Worm (Caenorhabditis elegans) whole organism, L4 larva: ENCODE results near the gene W03B1.5.
A peak's percentile ranks its signal among the peaks of the same experiment; 100 is the strongest.
"Not testable (repeated sequence)": the region's sequence is repeated elsewhere in the genome, so short reads cannot be mapped to it uniquely, and the experiment has no call there.

Source experiments
- F44E2.7 ChIP-seq: fragments of 200-800 bp; sonication (Bioruptor generic); IDR thresholded peaks from 2 replicates; pipeline ENCODE4 v2.1.2; 2022; ENCODE audit warnings: missing genetic modification characterization, missing compliant biosample characterization
- F49E8.2 ChIP-seq: sonication (generic microtip); optimal IDR thresholded peaks from 2 replicates; lab custom pipeline; 2016; ENCODE audit warnings: missing compliant biosample characterization, mild to moderate bottlenecking, missing genetic modification characterization, borderline replicate concordance
- Y48G9A.11 ChIP-seq: fragments of 200-800 bp; sonication (Bioruptor generic); IDR thresholded peaks from 2 replicates; pipeline ENCODE4 v1.3.6; 2022; ENCODE audit warnings: missing genetic modification reagents, missing genetic modification characterization, missing compliant biosample characterization
- Y5F2A.4 ChIP-seq: fragments of 200-800 bp; sonication (Bioruptor generic); optimal IDR thresholded peaks from 2 replicates; lab custom pipeline; 2018; ENCODE audit warnings: mild to moderate bottlenecking, missing genetic modification characterization, missing compliant biosample characterization
- ZK546.5 ChIP-seq, 2 experiments: sonication (generic microtip); optimal IDR thresholded peaks; 2 replicates each; lab custom pipeline; 2017; ENCODE audit warnings: missing biosample characterization in 2 of 2, missing genetic modification characterization in 2 of 2
- ama-1 ChIP-seq: fragments of 150-350 bp; optimal IDR thresholded peaks from 2 replicates; lab custom pipeline; 2014; ENCODE audit warnings: inconsistent platforms, mixed read lengths
- arid-1 ChIP-seq: fragments of 200-800 bp; sonication (Bioruptor generic); conservative IDR thresholded peaks from 2 replicates; pipeline ENCODE4 v1.3.6; 2022; ENCODE audit warnings: missing genetic modification reagents, missing genetic modification characterization, missing compliant biosample characterization
- ceh-32 ChIP-seq: sonication (generic microtip); optimal IDR thresholded peaks from 2 replicates; lab custom pipeline; 2016; ENCODE audit warnings: mild to moderate bottlenecking, missing genetic modification characterization, missing compliant biosample characterization; ENCODE audit not compliant: poor library complexity
- ces-1 ChIP-seq: fragments of 150-350 bp; sonication (generic microtip); optimal IDR thresholded peaks from 4 replicates; lab custom pipeline; 2014; ENCODE audit warnings: missing biosample characterization, missing genetic modification reagents, missing genetic modification characterization
- cey-2 ChIP-seq: sonication (generic microtip); optimal IDR thresholded peaks from 3 replicates; lab custom pipeline; 2017; ENCODE audit warnings: missing genetic modification characterization, mild to moderate bottlenecking, missing compliant biosample characterization, antibody characterized with exemption, borderline replicate concordance; ENCODE audit not compliant: insufficient read depth
- ctbp-1 ChIP-seq: fragments of 200-800 bp; sonication (Bioruptor generic); IDR thresholded peaks from 2 replicates; pipeline ENCODE4 v1.3.6; 2022; ENCODE audit warnings: missing genetic modification reagents, missing genetic modification characterization, missing compliant biosample characterization
- daf-8 ChIP-seq: fragments of 200-800 bp; sonication (Bioruptor generic); IDR thresholded peaks from 2 replicates; pipeline ENCODE4 v1.3.6; 2022; ENCODE audit warnings: missing genetic modification characterization, missing compliant biosample characterization
- dmd-9 ChIP-seq: fragments of 200-800 bp; sonication (Bioruptor generic); IDR thresholded peaks from 2 replicates; pipeline ENCODE4 v1.3.6; 2022; ENCODE audit warnings: missing genetic modification reagents, missing genetic modification characterization, missing compliant biosample characterization
- duxl-1 ChIP-seq: sonication (generic microtip); optimal IDR thresholded peaks from 2 replicates; lab custom pipeline; 2016; ENCODE audit warnings: mild to moderate bottlenecking, missing genetic modification characterization, moderate library complexity, missing compliant biosample characterization; ENCODE audit not compliant: poor library complexity
- egl-43 ChIP-seq: fragments of 200-800 bp; sonication (Bioruptor generic); IDR thresholded peaks from 2 replicates; pipeline ENCODE4 v1.3.6; 2022; ENCODE audit warnings: missing genetic modification reagents, missing genetic modification characterization, missing compliant biosample characterization
- fkh-10 ChIP-seq: fragments of 150-350 bp; optimal IDR thresholded peaks from 2 replicates; lab custom pipeline; 2014; ENCODE audit warnings: missing biosample characterization, missing genetic modification reagents, missing genetic modification characterization
- hif-1 ChIP-seq, 2 experiments: sonication (generic microtip); optimal IDR thresholded peaks; 2 replicates each; lab custom pipeline; 2016 to 2017; ENCODE audit warnings: missing compliant biosample characterization in 2 of 2, missing genetic modification characterization in 2 of 2, missing genetic modification reagents in 2 of 2, missing genotype in 2 of 2, mild to moderate bottlenecking in 1 of 2
- hlh-11 ChIP-seq: fragments of 200-800 bp; sonication (Bioruptor generic); optimal IDR thresholded peaks from 2 replicates; lab custom pipeline; 2018; ENCODE audit warnings: mild to moderate bottlenecking, missing genetic modification characterization, missing compliant biosample characterization
- hlh-30 ChIP-seq: sonication (generic microtip); optimal IDR thresholded peaks from 2 replicates; lab custom pipeline; 2017; ENCODE audit warnings: antibody characterized with exemption, mild to moderate bottlenecking, missing genetic modification characterization, missing compliant biosample characterization; ENCODE audit not compliant: insufficient read depth
- lin-39 ChIP-seq: fragments of 150-350 bp; optimal IDR thresholded peaks from 2 replicates; lab custom pipeline; 2014; ENCODE audit warnings: missing biosample characterization, missing genetic modification reagents, missing genetic modification characterization
- madf-9 ChIP-seq: fragments of 200-800 bp; sonication (Bioruptor generic); conservative IDR thresholded peaks from 2 replicates; pipeline ENCODE4 v1.3.6; 2022; ENCODE audit warnings: missing genetic modification reagents, missing genetic modification characterization, missing compliant biosample characterization
- mep-1 ChIP-seq: fragments of 150-350 bp; sonication (generic microtip); optimal IDR thresholded peaks from 3 replicates; lab custom pipeline; 2014; ENCODE audit warnings: missing biosample characterization, missing genetic modification characterization
- nhr-11 ChIP-seq: fragments of 150-350 bp; optimal IDR thresholded peaks from 2 replicates; lab custom pipeline; 2014; ENCODE audit warnings: missing biosample characterization, missing genetic modification characterization
- nhr-111 ChIP-seq: fragments of 200-800 bp; sonication (Bioruptor generic); optimal IDR thresholded peaks from 2 replicates; lab custom pipeline; 2018; ENCODE audit warnings: mild to moderate bottlenecking, missing genetic modification characterization, missing compliant biosample characterization
- nhr-28 ChIP-seq: fragments of 150-350 bp; optimal IDR thresholded peaks from 2 replicates; lab custom pipeline; 2014; ENCODE audit warnings: missing biosample characterization, missing genetic modification characterization
- pha-4 ChIP-seq, 2 experiments: fragments of 150-350 bp in 1 of 2; fragments of 200-800 bp in 1 of 2; sonication (Bioruptor generic) in 1 of 2; IDR thresholded peaks in 1 of 2; optimal IDR thresholded peaks in 1 of 2; 2 replicates each; pipeline versions ENCODE4 v1.3.6 to Lab custom; 2014 to 2022; ENCODE audit warnings: missing genetic modification characterization in 2 of 2, missing genetic modification reagents in 2 of 2, missing biosample characterization in 1 of 2, missing compliant biosample characterization in 1 of 2
- set-16 ChIP-seq: fragments of 200-800 bp; sonication (Bioruptor generic); IDR thresholded peaks from 2 replicates; pipeline ENCODE4 v1.3.6; 2022; ENCODE audit warnings: missing genetic modification reagents, missing genetic modification characterization, missing compliant biosample characterization
- spr-1 ChIP-seq: sonication (generic microtip); optimal IDR thresholded peaks from 2 replicates; lab custom pipeline; 2016; ENCODE audit warnings: mild to moderate bottlenecking, missing genetic modification characterization, missing compliant biosample characterization
- unc-62 ChIP-seq, 3 experiments: fragments of 150-350 bp in 1 of 3; sonication (generic microtip); optimal IDR thresholded peaks in 2 of 3; peaks in 1 of 3; 1 replicate in 1 of 3; 2 replicates in 2 of 3; lab custom pipeline; 2014 to 2017; ENCODE audit warnings: missing biosample characterization in 3 of 3, missing genetic modification characterization in 3 of 3, missing genetic modification reagents in 3 of 3, missing genotype in 1 of 3
- ztf-7 ChIP-seq: fragments of 150-350 bp; optimal IDR thresholded peaks from 2 replicates; lab custom pipeline; 2014; ENCODE audit warnings: missing biosample characterization, missing genetic modification characterization

Gene W03B1.5

DNA sequence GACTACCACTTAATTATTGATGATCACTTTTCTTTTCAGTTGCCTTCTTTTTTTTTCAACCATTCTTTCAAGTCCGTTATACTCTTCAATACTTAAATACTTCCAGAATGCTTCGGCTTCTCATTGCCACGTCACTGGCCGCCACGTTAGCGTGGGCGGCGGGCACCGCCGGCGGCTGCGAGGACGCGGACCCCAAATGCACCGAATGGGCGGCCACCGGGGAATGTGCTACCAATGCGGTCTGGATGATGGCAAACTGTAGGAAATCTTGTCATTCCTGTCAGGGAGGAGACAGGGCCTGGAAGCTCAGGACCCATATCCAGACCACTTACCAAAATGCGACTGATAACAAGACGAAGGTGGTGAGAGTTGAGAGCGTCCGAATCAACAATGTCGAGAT, 47.0 kb upstream of the W03B1.5 start, which contains the start of gene lgc-22:
lgc-22 (plus strand) TSS at position 105 of the 400 bp plus-strand sequence.
- TF ChIP-seq Y48G9A.11 (GFP tag; lab: Robert Waterston, UW) (no peak), arid-1 (GFP tag; lab: Robert Waterston, UW) (no peak), nhr-28 (tag; lab: Kevin White, UChicago) (no peak), ces-1 (GFP tag; lab: Kevin White, UChicago) (no peak), daf-8 (GFP tag; lab: Robert Waterston, UW) (no peak), cey-2 (tag; lab: Kevin White, UChicago) (no peak), hif-1 (tag; optimal IDR thresholded peaks at IDR 0.05; lab: Kevin White, UChicago) (no peak), ZK546.5 (tag; optimal IDR thresholded peaks at IDR 0.05; lab: Kevin White, UChicago) (no peak), spr-1 (no peak), F49E8.2 (tag; lab: Kevin White, UChicago) (no peak), mep-1 (tag; lab: Kevin White, UChicago) (no peak), duxl-1 (no peak), set-16 (GFP tag; lab: Robert Waterston, UW) (peak; percentile 86), dmd-9 (GFP tag; lab: Robert Waterston, UW) (0 out of 2 replicates have a peak, but pooled peaks have one; percentile 32), ctbp-1 (GFP tag; lab: Robert Waterston, UW) (no peak), egl-43 (GFP tag; lab: Robert Waterston, UW) (peak; percentile 55; the same call in 1 of the 2 replicates), madf-9 (no peak), pha-4 (GFP tag; IDR thresholded peaks at IDR 0.05; lab: Robert Waterston, UW) (no peak), pha-4 (tag; optimal IDR thresholded peaks at IDR 0.05; lab: Kevin White, UChicago) (no peak), nhr-111 (GFP tag; lab: Kevin White, UChicago) (no peak), nhr-11 (tag; lab: Kevin White, UChicago) (no peak), F44E2.7 (no peak), hlh-30 (tag; lab: Kevin White, UChicago) (no peak), Y5F2A.4 (GFP tag; lab: Kevin White, UChicago) (no peak)
- TF ChIP-seq, all 104 proteins: peak for 3

DNA sequence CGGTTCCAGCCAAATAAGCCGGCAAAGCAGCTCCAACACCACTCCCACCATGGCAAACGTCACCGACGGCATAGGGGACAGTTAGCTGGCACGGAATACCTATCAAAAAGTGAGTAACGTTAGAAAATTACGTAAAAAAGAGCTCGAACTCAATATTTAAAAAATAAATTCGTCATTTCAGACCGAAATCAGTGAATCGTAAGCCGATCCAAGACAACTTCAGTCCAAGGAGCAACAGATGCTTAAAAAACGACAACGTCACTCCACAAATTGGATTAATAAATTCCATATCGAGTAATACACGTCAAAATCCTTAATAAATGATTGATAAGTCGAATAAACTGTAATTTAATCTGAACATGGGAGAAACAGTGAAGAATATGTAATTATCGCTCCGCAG, 41.9 kb upstream of the W03B1.5 start:
- TF ChIP-seq lin-39 (tag; lab: Kevin White, UChicago) (no peak), unc-62 (GFP tag; optimal IDR thresholded peaks at IDR 0.05 in 1 of 2; lab: Kevin White, UChicago) (peak in 1 of 2 experiments; percentile 94), unc-62 (tag; optimal IDR thresholded peaks at IDR 0.05; lab: Kevin White, UChicago) (no peak)

DNA sequence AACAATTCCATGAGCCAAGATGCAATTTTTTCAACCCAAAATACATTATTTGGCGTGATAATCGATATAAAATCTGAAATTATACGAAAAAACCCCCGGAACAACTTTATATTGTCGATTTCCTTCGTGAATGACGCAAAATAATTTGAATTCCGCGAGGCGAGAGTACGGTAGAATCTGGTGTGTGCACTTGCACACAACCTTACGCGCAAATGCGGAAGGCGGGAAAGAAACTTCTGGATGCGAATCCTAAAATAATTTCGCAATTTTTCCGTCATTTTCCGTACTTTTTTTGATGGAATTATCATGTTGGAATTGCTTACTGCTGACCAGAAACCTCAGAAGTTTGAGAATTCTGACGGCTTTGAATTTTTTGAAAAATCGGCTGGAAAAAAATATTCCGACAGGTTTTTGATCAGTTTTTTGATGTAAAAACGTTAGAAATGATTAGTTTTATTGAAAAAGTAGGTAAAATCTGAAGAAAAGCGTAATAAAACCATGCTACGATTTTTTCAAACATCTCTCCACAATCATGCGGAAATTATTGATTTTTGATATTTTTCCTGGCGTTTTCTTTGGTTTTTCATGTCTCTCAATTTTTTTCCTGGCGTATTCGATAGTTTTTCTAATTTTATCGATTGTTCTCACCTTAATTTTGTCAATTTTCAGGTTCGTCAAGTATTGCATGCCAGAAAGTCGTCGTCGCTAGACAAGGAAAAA, 40.9 kb upstream of the W03B1.5 start, which contains the start of gene set-9:
set-9 (plus strand) TSS at position 670 of the 720 bp plus-strand sequence.
- TF ChIP-seq ceh-32 (no peak), ama-1 (lab: Kevin White, UChicago) (no peak), cey-2 (tag; lab: Kevin White, UChicago) (no peak), fkh-10 (no peak), hlh-11 (tag; lab: Kevin White, UChicago) (no peak), ztf-7 (tag; lab: Kevin White, UChicago) (no peak)

DNA sequence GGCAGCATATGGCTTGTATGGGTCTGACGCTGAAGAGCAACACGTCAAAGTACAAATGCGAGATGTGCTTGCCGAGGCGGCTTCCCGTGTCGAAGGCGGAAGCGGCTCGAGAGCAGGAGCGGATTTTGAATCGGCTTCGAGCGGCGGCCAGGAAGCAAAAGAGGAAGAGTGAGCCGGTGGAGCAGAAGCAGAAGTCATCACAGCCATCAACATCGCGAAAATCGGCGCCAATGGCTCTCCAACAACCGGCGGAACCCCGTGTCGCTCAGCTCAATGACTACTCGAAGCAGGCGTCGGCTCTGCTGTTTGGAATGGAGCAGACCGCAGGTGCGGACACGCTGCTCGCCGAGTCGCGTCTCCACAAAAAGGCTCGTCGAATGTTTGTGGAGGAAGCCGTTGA, 35.9 kb upstream of the W03B1.5 start:
- peak; percentile 92 for TF ChIP-seq set-16 (GFP tag; lab: Robert Waterston, UW)

DNA sequence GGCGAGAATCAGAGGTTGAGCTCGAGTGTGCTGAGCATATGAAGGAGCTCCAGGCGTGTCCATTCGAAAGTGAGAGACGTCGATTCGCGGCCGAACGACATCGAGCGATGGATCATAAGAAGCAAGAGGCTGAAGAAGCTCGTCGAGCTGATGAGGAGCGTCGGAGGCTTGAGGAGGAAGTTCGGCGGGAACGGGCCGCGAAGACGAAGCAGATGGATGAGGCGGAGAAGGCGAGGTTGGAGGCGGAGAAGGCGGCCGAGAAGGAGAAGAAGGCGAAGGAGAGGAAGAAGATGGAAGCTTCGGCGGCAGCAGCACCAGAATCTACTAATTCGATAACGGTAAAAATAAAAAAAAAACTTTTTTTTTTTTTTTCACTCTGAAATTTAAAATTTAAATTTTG, 35.1 kb upstream of the W03B1.5 start:
- peak; percentile 93 for TF ChIP-seq set-16 (GFP tag; lab: Robert Waterston, UW)
- TF ChIP-seq pha-4 (GFP tag; IDR thresholded peaks at IDR 0.05; lab: Robert Waterston, UW) = 0 out of 2 replicates have a peak, but pooled peaks have one; percentile 23
- not testable (repeated sequence) for TF ChIP-seq pha-4 (tag; optimal IDR thresholded peaks at IDR 0.05; lab: Kevin White, UChicago)
